Worm (Caenorhabditis elegans) whole organism, L1 larva: ENCODE measurements around the gene egl-9.

ENCODE experiments used
- C04F5.9 ChIP-seq: sonication (generic microtip); optimal IDR thresholded peaks from 2 replicates; lab custom pipeline; 2016; ENCODE audit warnings: missing genetic modification characterization, missing compliant biosample characterization
- C16A3.4 ChIP-seq: fragments of 150-350 bp; optimal IDR thresholded peaks from 2 replicates; lab custom pipeline; 2014; ENCODE audit warnings: missing biosample characterization, missing genetic modification characterization
- Y116A8C.19 ChIP-seq: sonication (generic microtip); optimal IDR thresholded peaks from 2 replicates; lab custom pipeline; 2016; ENCODE audit warnings: missing compliant biosample characterization, missing genetic modification characterization, borderline replicate concordance
- aha-1 ChIP-seq: fragments of 150-350 bp; optimal IDR thresholded peaks from 2 replicates; lab custom pipeline; 2014; ENCODE audit warnings: missing biosample characterization, missing genetic modification characterization
- aly-2 ChIP-seq: fragments of 150-350 bp; optimal IDR thresholded peaks from 2 replicates; lab custom pipeline; 2014; ENCODE audit warnings: missing biosample characterization, missing genetic modification characterization
- ama-1 ChIP-seq: fragments of 150-350 bp; optimal IDR thresholded peaks from 2 replicates; lab custom pipeline; 2014
- ceh-63 ChIP-seq: fragments of 200-800 bp; sonication (Bioruptor generic); optimal IDR thresholded peaks from 2 replicates; lab custom pipeline; 2018; ENCODE audit warnings: mild to moderate bottlenecking, missing genetic modification characterization, missing compliant biosample characterization
- ceh-82 ChIP-seq, 3 experiments: fragments of 150-350 bp in 1 of 3; sonication (generic microtip) in 2 of 3; optimal IDR thresholded peaks; 2 replicates each; lab custom pipeline; 2014 to 2017; ENCODE audit warnings: missing biosample characterization in 3 of 3, missing genetic modification characterization in 3 of 3
- ceh-90 ChIP-seq: sonication (generic microtip); optimal IDR thresholded peaks from 2 replicates; lab custom pipeline; 2016; ENCODE audit warnings: missing genetic modification characterization, missing compliant biosample characterization
- ces-1 ChIP-seq: fragments of 150-350 bp; optimal IDR thresholded peaks from 2 replicates; lab custom pipeline; 2014; ENCODE audit warnings: missing biosample characterization, missing genetic modification reagents, missing genetic modification characterization
- efl-1 ChIP-seq, 4 experiments: fragments of 150-350 bp; optimal IDR thresholded peaks in 3 of 4; peaks in 1 of 4; 1 replicate in 1 of 4; 2 replicates in 3 of 4; lab custom pipeline; 2014; ENCODE audit warnings: missing biosample characterization in 2 of 4, missing genetic modification characterization in 2 of 4, missing genetic modification reagents in 2 of 4
- efl-3 ChIP-seq: fragments of 200-800 bp; sonication (Bioruptor generic); optimal IDR thresholded peaks from 2 replicates; lab custom pipeline; 2018; ENCODE audit warnings: mild to moderate bottlenecking, missing genetic modification characterization, missing compliant biosample characterization
- egl-27 ChIP-seq, 2 experiments: fragments of 150-350 bp in 1 of 2; sonication (generic microtip); optimal IDR thresholded peaks; 3 replicates each; lab custom pipeline; 2017 to 2018; ENCODE audit warnings: missing biosample characterization in 2 of 2, missing genetic modification characterization in 2 of 2, missing genetic modification reagents in 2 of 2
- elt-2 ChIP-seq: sonication (generic microtip); optimal IDR thresholded peaks from 2 replicates; lab custom pipeline; 2016; ENCODE audit warnings: missing genetic modification characterization, mild to moderate bottlenecking, inconsistent platforms, missing compliant biosample characterization, missing genetic modification reagents
- ets-5 ChIP-seq: fragments of 200-800 bp; sonication (Bioruptor generic); IDR thresholded peaks from 2 replicates; pipeline ENCODE4 v1.3.6; 2022; ENCODE audit warnings: missing genetic modification characterization, missing compliant biosample characterization
- fkh-4 ChIP-seq: sonication (generic microtip); optimal IDR thresholded peaks from 2 replicates; lab custom pipeline; 2016; ENCODE audit warnings: missing compliant biosample characterization, missing genetic modification characterization, borderline replicate concordance
- fkh-8 ChIP-seq: sonication (generic microtip); optimal IDR thresholded peaks from 2 replicates; lab custom pipeline; 2016; ENCODE audit warnings: mild to moderate bottlenecking, missing genetic modification characterization, missing compliant biosample characterization
- fos-1 ChIP-seq: fragments of 150-350 bp; optimal IDR thresholded peaks from 2 replicates; lab custom pipeline; 2014; ENCODE audit warnings: missing biosample characterization, missing genetic modification characterization
- hlh-4 ChIP-seq: sonication (generic microtip); optimal IDR thresholded peaks from 2 replicates; lab custom pipeline; 2016; ENCODE audit warnings: mild to moderate bottlenecking, missing genetic modification characterization, missing compliant biosample characterization
- hpl-2 ChIP-seq: fragments of 150-350 bp; optimal IDR thresholded peaks from 2 replicates; lab custom pipeline; 2014; ENCODE audit warnings: missing biosample characterization, missing genetic modification reagents, missing genetic modification characterization
- isw-1 ChIP-seq: fragments of 200-800 bp; sonication (Bioruptor generic); IDR thresholded peaks from 2 replicates; pipeline ENCODE4 v1.3.6; 2022; ENCODE audit warnings: missing genetic modification characterization, missing compliant biosample characterization
- jun-1 ChIP-seq: fragments of 150-350 bp; optimal IDR thresholded peaks from 2 replicates; lab custom pipeline; 2014; ENCODE audit warnings: missing biosample characterization, missing genetic modification reagents, missing genetic modification characterization
- lin-14 ChIP-seq: fragments of 200-800 bp; sonication (Bioruptor generic); optimal IDR thresholded peaks from 2 replicates; lab custom pipeline; 2018; ENCODE audit warnings: mild to moderate bottlenecking, missing genetic modification characterization, moderate library complexity, missing compliant biosample characterization
- lin-35 ChIP-seq, 2 experiments: fragments of 150-350 bp; optimal IDR thresholded peaks; 2 replicates each; lab custom pipeline; 2014; ENCODE audit warnings: missing biosample characterization in 2 of 2, missing genetic modification characterization in 2 of 2, missing genetic modification reagents in 2 of 2
- lir-3 ChIP-seq: sonication (generic microtip); optimal IDR thresholded peaks from 2 replicates; lab custom pipeline; 2016; ENCODE audit warnings: mild to moderate bottlenecking, missing genetic modification characterization, moderate library complexity, missing compliant biosample characterization; ENCODE audit not compliant: poor library complexity
- lsy-2 ChIP-seq, 2 experiments: fragments of 150-350 bp; optimal IDR thresholded peaks; 2 replicates each; lab custom pipeline; 2014; ENCODE audit warnings: missing biosample characterization in 2 of 2, missing genetic modification characterization in 2 of 2
- mab-9 ChIP-seq: fragments of 200-800 bp; sonication (Bioruptor generic); IDR thresholded peaks from 2 replicates; pipeline ENCODE4 v1.3.6; 2022; ENCODE audit warnings: missing genetic modification reagents, missing genetic modification characterization, missing compliant biosample characterization
- mdl-1 ChIP-seq, 2 experiments: fragments of 150-350 bp; optimal IDR thresholded peaks; 2 replicates each; lab custom pipeline; 2014 to 2017; ENCODE audit warnings: missing biosample characterization in 2 of 2, missing genetic modification characterization in 2 of 2, inconsistent platforms in 1 of 2
- mep-1 ChIP-seq: fragments of 150-350 bp; optimal IDR thresholded peaks from 2 replicates; lab custom pipeline; 2014; ENCODE audit warnings: missing biosample characterization, missing genetic modification characterization
- nhr-11 ChIP-seq: fragments of 150-350 bp; optimal IDR thresholded peaks from 2 replicates; lab custom pipeline; 2014; ENCODE audit warnings: missing biosample characterization, missing genetic modification characterization
- nhr-12 ChIP-seq: sonication (generic microtip); optimal IDR thresholded peaks from 2 replicates; lab custom pipeline; 2017; ENCODE audit warnings: missing biosample characterization, missing genetic modification characterization
- nhr-19 ChIP-seq: fragments of 200-800 bp; sonication (Bioruptor generic); conservative IDR thresholded peaks from 2 replicates; pipeline ENCODE4 v1.3.6; 2022; ENCODE audit warnings: missing genetic modification characterization, missing compliant biosample characterization
- nhr-20 ChIP-seq: sonication (generic microtip); optimal IDR thresholded peaks from 2 replicates; lab custom pipeline; 2016; ENCODE audit warnings: mild to moderate bottlenecking, missing genetic modification characterization, missing compliant biosample characterization
- nhr-28 ChIP-seq: fragments of 150-350 bp; optimal IDR thresholded peaks from 2 replicates; lab custom pipeline; 2014; ENCODE audit warnings: missing biosample characterization, missing genetic modification characterization
- nhr-71 ChIP-seq: sonication (generic microtip); optimal IDR thresholded peaks from 2 replicates; lab custom pipeline; 2016; ENCODE audit warnings: mild to moderate bottlenecking, missing genetic modification characterization, moderate library complexity, missing compliant biosample characterization
- nhr-77 ChIP-seq: fragments of 150-350 bp; optimal IDR thresholded peaks from 2 replicates; lab custom pipeline; 2014; ENCODE audit warnings: missing biosample characterization, missing genetic modification characterization
- nhr-84 ChIP-seq: sonication (generic microtip); optimal IDR thresholded peaks from 2 replicates; lab custom pipeline; 2017; ENCODE audit warnings: missing biosample characterization, missing genetic modification characterization
- nhr-90 ChIP-seq: sonication (generic microtip); optimal IDR thresholded peaks from 2 replicates; lab custom pipeline; 2016; ENCODE audit warnings: mild to moderate bottlenecking, missing genetic modification characterization, missing compliant biosample characterization; ENCODE audit not compliant: poor library complexity
- pax-3 ChIP-seq: fragments of 200-800 bp; sonication (Bioruptor generic); optimal IDR thresholded peaks from 2 replicates; lab custom pipeline; 2018; ENCODE audit warnings: mild to moderate bottlenecking, missing genetic modification characterization, moderate library complexity, missing compliant biosample characterization
- rnt-1 ChIP-seq: sonication (generic microtip); optimal IDR thresholded peaks from 2 replicates; lab custom pipeline; 2016; ENCODE audit warnings: mild to moderate bottlenecking, missing genetic modification characterization, moderate library complexity, missing compliant biosample characterization
- snu-23 ChIP-seq: sonication (generic microtip); optimal IDR thresholded peaks from 2 replicates; lab custom pipeline; 2016; ENCODE audit warnings: missing genetic modification characterization, missing compliant biosample characterization
- sptf-1 ChIP-seq: fragments of 150-350 bp; optimal IDR thresholded peaks from 2 replicates; lab custom pipeline; 2014; ENCODE audit warnings: missing biosample characterization, missing genetic modification characterization
- swsn-7 ChIP-seq: sonication (generic microtip); optimal IDR thresholded peaks from 2 replicates; lab custom pipeline; 2016; ENCODE audit warnings: missing genetic modification characterization, missing compliant biosample characterization
- tbx-2 ChIP-seq: sonication (generic microtip); optimal IDR thresholded peaks from 2 replicates; lab custom pipeline; 2016; ENCODE audit warnings: missing genetic modification characterization, missing compliant biosample characterization
- unc-130 ChIP-seq: fragments of 150-350 bp; optimal IDR thresholded peaks from 2 replicates; lab custom pipeline; 2017; ENCODE audit warnings: missing biosample characterization, missing genetic modification characterization, inconsistent platforms
- unc-30 ChIP-seq: sonication (generic microtip); optimal IDR thresholded peaks from 2 replicates; lab custom pipeline; 2017; ENCODE audit warnings: missing biosample characterization, missing genetic modification characterization
- unc-86 ChIP-seq: sonication (generic microtip); optimal IDR thresholded peaks from 2 replicates; lab custom pipeline; 2016; ENCODE audit warnings: missing genetic modification characterization, missing compliant biosample characterization
- unc-98 ChIP-seq: fragments of 200-800 bp; sonication (Bioruptor generic); IDR thresholded peaks from 2 replicates; pipeline ENCODE4 v1.3.6; 2022; ENCODE audit warnings: missing genetic modification characterization, missing compliant biosample characterization
- vab-15 ChIP-seq: sonication (generic microtip); optimal IDR thresholded peaks from 2 replicates; lab custom pipeline; 2017; ENCODE audit warnings: missing genotype, mild to moderate bottlenecking, missing genetic modification characterization, missing compliant biosample characterization
- zag-1 ChIP-seq: fragments of 150-350 bp; optimal IDR thresholded peaks from 2 replicates; lab custom pipeline; 2014; ENCODE audit warnings: missing biosample characterization, missing genetic modification characterization
- zip-4 ChIP-seq: fragments of 200-800 bp; sonication (Bioruptor generic); optimal IDR thresholded peaks from 2 replicates; lab custom pipeline; 2018; ENCODE audit warnings: mild to moderate bottlenecking, missing genetic modification characterization, moderate library complexity, missing compliant biosample characterization
- ztf-4 ChIP-seq: fragments of 150-350 bp; optimal IDR thresholded peaks from 2 replicates; lab custom pipeline; 2014; ENCODE audit warnings: missing biosample characterization, missing genetic modification characterization

Gene egl-9

DNA sequence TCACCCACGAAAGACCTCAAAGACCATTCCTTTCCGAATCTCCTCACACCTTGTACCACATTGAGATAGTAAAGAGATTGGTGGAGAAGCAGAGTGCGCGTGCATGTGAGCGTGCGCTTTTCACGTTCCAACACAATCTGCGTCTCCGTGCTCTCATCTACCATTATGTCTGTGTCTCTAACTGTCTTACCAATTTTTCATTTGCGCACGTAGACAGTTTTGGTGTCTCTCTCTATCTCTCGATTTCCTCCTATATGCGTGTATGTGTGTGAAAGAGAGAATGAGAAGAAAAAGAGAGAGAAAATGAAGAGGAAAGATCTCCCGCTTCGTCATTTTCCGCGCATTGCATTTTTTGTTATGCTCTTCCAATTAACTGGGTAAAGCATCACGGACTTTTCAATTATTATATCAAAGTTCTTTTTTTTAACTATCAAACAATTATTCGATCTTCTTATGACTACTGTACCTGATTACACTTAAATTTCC lies 1.7 kb upstream of the egl-9 start:
- TF ChIP-seq lin-14 (GFP tag; lab: Kevin White, UChicago) (peak; percentile 100), ceh-82 (tag; optimal IDR thresholded peaks at IDR 0.05; lab: Kevin White, UChicago) (peak; percentile 93 to 95 (median 94)), tbx-2 (peak; percentile 95), rnt-1 (tag; lab: Kevin White, UChicago) (peak; percentile 89), unc-98 (GFP tag; lab: Robert Waterston, UW) (no peak; the same call in 1 of the 2 replicates), egl-27 (tag; optimal IDR thresholded peaks at IDR 0.05; lab: Kevin White, UChicago) (peak; percentile 92 to 99), nhr-28 (tag; lab: Kevin White, UChicago) (no peak), efl-1 (optimal IDR thresholded peaks at IDR 0.05; lab: Kevin White, UChicago) (peak; percentile 85 to 91), efl-1 (GFP tag; optimal IDR thresholded peaks at IDR 0.05 in 1 of 2; lab: Kevin White, UChicago) (peak; percentile 55 to 96), ces-1 (GFP tag; lab: Kevin White, UChicago) (peak; percentile 26), nhr-12 (no peak), lir-3 (tag; lab: Kevin White, UChicago) (peak; percentile 75), isw-1 (peak; percentile 76), elt-2 (tag; lab: Kevin White, UChicago) (peak; percentile 69), pax-3 (tag; lab: Kevin White, UChicago) (peak; percentile 90), nhr-20 (tag; lab: Kevin White, UChicago) (peak; percentile 98), fos-1 (tag; lab: Kevin White, UChicago) (peak; percentile 95), zip-4 (GFP tag; lab: Kevin White, UChicago) (peak; percentile 56), mep-1 (peak; percentile 95), hpl-2 (GFP tag; lab: Kevin White, UChicago) (peak; percentile 44), hlh-4 (tag; lab: Kevin White, UChicago) (no peak), nhr-84 (tag; lab: Kevin White, UChicago) (no peak), aly-2 (peak; percentile 78), lin-35 (GFP tag; optimal IDR thresholded peaks at IDR 0.05; lab: Kevin White, UChicago) (peak; percentile 85 to 88), mdl-1 (tag; optimal IDR thresholded peaks at IDR 0.05; lab: Kevin White, UChicago) (peak; percentile 90 to 99), swsn-7 (tag; lab: Kevin White, UChicago) (peak; percentile 95), fkh-8 (tag; lab: Kevin White, UChicago) (peak; percentile 99), nhr-77 (tag; lab: Kevin White, UChicago) (peak; percentile 96), mab-9 (GFP tag; lab: Robert Waterston, UW) (peak; percentile 80), nhr-19 (GFP tag; lab: Robert Waterston, UW) (peak; percentile 93), ets-5 (GFP tag; lab: Robert Waterston, UW) (no peak), C04F5.9 (tag; lab: Kevin White, UChicago) (peak; percentile 50), zag-1 (peak; percentile 93), Y116A8C.19 (tag; lab: Kevin White, UChicago) (no peak), vab-15 (tag; lab: Kevin White, UChicago) (peak; percentile 67), nhr-90 (tag; lab: Kevin White, UChicago) (peak; percentile 90), sptf-1 (tag; lab: Kevin White, UChicago) (no peak), fkh-4 (no peak), ama-1 (lab: Kevin White, UChicago) (peak; percentile 76), jun-1 (peak; percentile 92), ceh-63 (GFP tag; lab: Kevin White, UChicago) (no peak), unc-86 (tag; lab: Kevin White, UChicago) (peak; percentile 95), efl-3 (GFP tag; lab: Kevin White, UChicago) (no peak), ztf-4 (peak; percentile 96), C16A3.4 (tag; lab: Kevin White, UChicago) (peak; percentile 95), unc-130 (peak; percentile 74), nhr-11 (tag; lab: Kevin White, UChicago) (peak; percentile 93), lsy-2 (tag; optimal IDR thresholded peaks at IDR 0.05; lab: Kevin White, UChicago) (peak; percentile 85 to 93), aha-1 (tag; lab: Kevin White, UChicago) (peak; percentile 100), snu-23 (peak; percentile 98), unc-30 (tag; lab: Kevin White, UChicago) (no peak), ceh-90 (tag; lab: Kevin White, UChicago) (peak; percentile 9), nhr-71 (peak; percentile 98)
